Worm (Caenorhabditis elegans): ENCODE data around the gene ppm-1.G.

DNA sequence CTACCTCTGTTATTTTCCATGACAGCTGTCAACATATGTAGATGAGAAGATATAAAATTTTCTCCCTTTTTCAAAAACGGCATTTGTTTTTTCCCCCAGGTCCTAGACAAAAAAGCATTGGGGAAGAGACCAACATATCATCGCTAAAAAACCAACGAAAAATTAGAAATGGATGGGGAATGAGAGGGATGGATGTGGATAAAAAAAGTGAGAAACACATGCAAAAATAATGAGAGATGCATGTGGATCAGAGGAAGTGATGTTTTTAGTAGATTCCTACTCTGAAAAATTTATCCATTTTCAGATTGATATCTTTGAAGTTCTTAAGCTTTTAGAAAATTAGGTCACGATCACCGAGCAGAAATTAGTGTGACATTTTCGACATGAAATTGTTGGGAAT, 21.0 kb upstream of the ppm-1.G start:
- TF ChIP-seq him-1 (tag; optimal IDR thresholded peaks at IDR 0.05) (no peak), dao-5 (tag; optimal IDR thresholded peaks at IDR 0.05) (no peak)

Data from whole organism, L4/young adult.